Fruit fly (Drosophila melanogaster): ENCODE data around the gene CG15211.

CG15211 gene

DNA sequence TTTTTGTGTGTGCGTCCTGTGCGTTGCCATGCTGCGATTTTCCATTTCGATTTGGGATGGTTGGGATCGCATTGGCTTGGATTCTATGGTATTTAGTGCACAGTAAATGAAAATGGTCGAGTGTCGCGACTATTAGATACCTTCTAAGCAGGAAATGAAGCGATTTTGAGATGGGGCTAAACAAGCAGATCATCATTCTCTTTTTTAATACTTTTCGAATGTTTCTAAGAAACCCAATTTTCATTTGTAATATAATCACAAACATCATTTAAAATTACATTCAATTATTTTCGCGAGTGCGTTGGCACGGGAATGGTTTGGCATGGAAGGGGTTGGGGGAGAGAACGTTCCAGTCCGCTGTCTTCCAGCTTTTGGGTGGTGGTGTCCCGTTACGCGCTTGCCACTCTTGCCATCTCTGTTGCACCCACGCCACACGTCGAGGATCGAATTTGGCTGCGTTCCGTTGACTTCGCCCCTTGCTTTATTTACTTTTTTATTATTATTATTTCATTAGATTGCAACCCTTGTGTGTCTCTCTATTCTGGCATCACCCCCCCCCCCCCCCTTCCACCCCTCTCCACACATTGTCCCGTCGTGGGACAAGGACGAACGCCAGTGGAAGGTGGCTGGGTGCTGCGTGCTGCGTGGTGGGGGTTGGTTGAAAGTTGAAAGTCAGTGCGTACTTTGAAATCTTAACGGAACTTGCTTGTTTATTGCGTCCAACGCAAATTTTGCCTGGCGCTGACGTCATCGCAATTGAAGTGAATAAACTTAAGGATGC lies 53.2 kb downstream of the CG15211 start (continued):
- TF ChIP-seq slbo (GFP tag; IDR thresholded peaks at IDR 0.05) (no peak), emc (GFP tag; optimal IDR thresholded peaks at IDR 0.05) (no peak), caup (GFP tag; optimal IDR thresholded peaks at IDR 0.05; ENCODE audit: severe bottlenecking) (no peak), bigmax (GFP tag; optimal IDR thresholded peaks at IDR 0.05) (no peak), dimm (GFP tag; IDR thresholded peaks at IDR 0.05) (no peak), gem (tag; optimal IDR thresholded peaks at IDR 0.05) (peak; percentile 69), CG3407 (GFP tag; optimal IDR thresholded peaks at IDR 0.05) (no peak), Ssrp (tag; optimal IDR thresholded peaks at IDR 0.05) (peak; percentile 43), cato (GFP tag; optimal IDR thresholded peaks at IDR 0.05; ENCODE audit: borderline replicate concordance) (no peak), vvl (GFP tag; IDR thresholded peaks at IDR 0.05) (peak; percentile 63), Nf-YA (GFP tag; IDR thresholded peaks at IDR 0.05) (no peak), trh (GFP tag; optimal IDR thresholded peaks at IDR 0.05) (no peak), Sox100B (GFP tag; optimal IDR thresholded peaks at IDR 0.05) (peak; percentile 5), ken (GFP tag; IDR thresholded peaks at IDR 0.05) (peak; percentile 50; the same call in 1 of the 3 replicates), CG12299 (tag; optimal IDR thresholded peaks at IDR 0.05) (no peak), vnd (GFP tag; IDR thresholded peaks at IDR 0.05; ENCODE audit: partially characterized antibody) (no peak), NK7.1 (GFP tag; optimal IDR thresholded peaks at IDR 0.05) (no peak), CG1602 (GFP tag; optimal IDR thresholded peaks at IDR 0.05) (peak; percentile 9), D19B (GFP tag; optimal IDR thresholded peaks at IDR 0.05) (peak; percentile 88), corto (GFP tag; optimal IDR thresholded peaks at IDR 0.05) (no peak), insv (GFP tag; optimal IDR thresholded peaks at IDR 0.05) (no peak), CG42726 (GFP tag; IDR thresholded peaks at IDR 0.05; ENCODE audit: partially characterized antibody) (no peak), vfl (GFP tag; optimal IDR thresholded peaks at IDR 0.05) (no peak), CG9817 (tag; optimal IDR thresholded peaks at IDR 0.05) (no peak), Hmr (GFP tag; optimal IDR thresholded peaks at IDR 0.05) (no peak), klu (GFP tag; IDR thresholded peaks at IDR 0.05) (no peak), CG1024 (GFP tag; IDR thresholded peaks at IDR 0.05) (no peak), CG1529 (GFP tag; optimal IDR thresholded peaks at IDR 0.05) (no peak), zfh1 (GFP tag; IDR thresholded peaks at IDR 0.05) (peak; percentile 59; the same call in 2 of the 3 replicates), CG31365 (tag; optimal IDR thresholded peaks at IDR 0.05) (no peak), E2f2 (GFP tag; IDR thresholded peaks at IDR 0.05) (no peak), ftz-f1 (GFP tag; optimal IDR thresholded peaks at IDR 0.05) (no peak), E2f1 (GFP tag; IDR thresholded peaks at IDR 0.05) (peak; percentile 7; the same call in 1 of the 2 replicates), MBD-R2 (GFP tag; IDR thresholded peaks at IDR 0.05) (no peak), stc (GFP tag; IDR thresholded peaks at IDR 0.05) (no peak), CG15696 (tag; optimal IDR thresholded peaks at IDR 0.05) (no peak), pros (GFP tag; optimal IDR thresholded peaks at IDR 0.05) (peak; percentile 95), CG34422 (GFP tag; IDR thresholded peaks at IDR 0.05) (no peak), Gug (GFP tag; IDR thresholded peaks at IDR 0.05) (no peak), HmgZ (tag; optimal IDR thresholded peaks at IDR 0.05) (no peak), Hey (tag; optimal IDR thresholded peaks at IDR 0.05) (no peak), CG7928 (GFP tag; optimal IDR thresholded peaks at IDR 0.05) (no peak), tio (GFP tag; optimal IDR thresholded peaks at IDR 0.05) (no peak), CG5245 (GFP tag; optimal IDR thresholded peaks at IDR 0.05) (no peak), BEAF-32 (GFP tag; optimal IDR thresholded peaks at IDR 0.05) (no peak), gsb (GFP tag; IDR thresholded peaks at IDR 0.05) (no peak), CG17802 (tag; optimal IDR thresholded peaks at IDR 0.05) (peak; percentile 11), CG10543 (GFP tag; optimal IDR thresholded peaks at IDR 0.05) (no peak), CG4328 (GFP tag; optimal IDR thresholded peaks at IDR 0.05) (no peak), Optix (GFP tag; IDR thresholded peaks at IDR 0.05) (no peak; the same call in 2 of the 3 replicates)
